Fruit fly (Drosophila melanogaster): ENCODE results near the gene qua.
A peak's percentile ranks its signal among the peaks of the same experiment; 100 is the strongest.

qua gene

dm6 chr2L:17447071-17447470 lies 49.9 kb downstream of the qua start:
- TF ChIP-seq kay (GFP tag; ENCODE audit: borderline replicate concordance) (peak; percentile 92), Mnt (GFP tag; optimal IDR thresholded peaks at IDR 0.05) (no peak), Crg-1 (GFP tag; optimal IDR thresholded peaks at IDR 0.05) (no peak), ovo (GFP tag; optimal IDR thresholded peaks at IDR 0.05) (no peak), Hr96 (GFP tag; optimal IDR thresholded peaks at IDR 0.05) (no peak)

dm6 chr2L:17437594-17437993 lies 59.4 kb downstream of the qua start:
- TF ChIP-seq pad (GFP tag; optimal IDR thresholded peaks at IDR 0.05) (no peak), kay (GFP tag; ENCODE audit: borderline replicate concordance) (no peak), CG11617 (GFP tag; optimal IDR thresholded peaks at IDR 0.05) (no peak), bab1 (GFP tag; optimal IDR thresholded peaks at IDR 0.05) (no peak), Mnt (GFP tag; optimal IDR thresholded peaks at IDR 0.05) (no peak), CG12768 (GFP tag; optimal IDR thresholded peaks at IDR 0.05) (no peak), cic (GFP tag; optimal IDR thresholded peaks at IDR 0.05) (no peak), CG7045 (GFP tag; optimal IDR thresholded peaks at IDR 0.05) (no peak), Crg-1 (GFP tag; optimal IDR thresholded peaks at IDR 0.05) (no peak), CG14711 (tag; optimal IDR thresholded peaks at IDR 0.05) (no peak), Hr96 (GFP tag; optimal IDR thresholded peaks at IDR 0.05) (no peak), CG1620 (GFP tag; optimal IDR thresholded peaks at IDR 0.05) (no peak), toe (GFP tag; optimal IDR thresholded peaks at IDR 0.05) (no peak), tj (GFP tag; optimal IDR thresholded peaks at IDR 0.05) (no peak), ovo (GFP tag; optimal IDR thresholded peaks at IDR 0.05) (no peak), CG33017 (tag; optimal IDR thresholded peaks at IDR 0.05) (no peak), Clk (GFP tag; optimal IDR thresholded peaks at IDR 0.05) (no peak), CG7101 (tag; optimal IDR thresholded peaks at IDR 0.05) (no peak), cnc (optimal IDR thresholded peaks at IDR 0.05) (no peak)
